Fruit fly (Drosophila melanogaster): ENCODE data around the gene CG31542.

CG31542 gene

dm6 chr3R:5361681-5362319 lies 7.5 kb upstream of the CG31542 start:
- TF ChIP-seq ss (GFP tag; optimal IDR thresholded peaks at IDR 0.05) (peak; percentile 84), fkh (GFP tag; optimal IDR thresholded peaks at IDR 0.05) (peak; percentile 42), svp (GFP tag) (peak; percentile 92), CG11902 (GFP tag; optimal IDR thresholded peaks at IDR 0.05) (peak; percentile 83), Eip75B (GFP tag; optimal IDR thresholded peaks at IDR 0.05) (peak; percentile 93), Eip78C (GFP tag) (peak; percentile 97), CG32006 (GFP tag; optimal IDR thresholded peaks at IDR 0.05) (peak; percentile 94), vri (GFP tag; optimal IDR thresholded peaks at IDR 0.05) (peak; percentile 92), Hr39 (GFP tag; optimal IDR thresholded peaks at IDR 0.05) (peak; percentile 94), CG3032 (tag; optimal IDR thresholded peaks at IDR 0.05) (peak; percentile 84), Eip93F (GFP tag; optimal IDR thresholded peaks at IDR 0.05) (peak; percentile 57), CG10631 (GFP tag; optimal IDR thresholded peaks at IDR 0.05) (peak; percentile 92), cyc (GFP tag; optimal IDR thresholded peaks at IDR 0.05) (peak; percentile 93), CG9139 (GFP tag; optimal IDR thresholded peaks at IDR 0.05) (peak; percentile 78), CG6792 (GFP tag; optimal IDR thresholded peaks at IDR 0.05) (peak; percentile 90), Ets96B (tag; optimal IDR thresholded peaks at IDR 0.05) (peak; percentile 93), Sox14 (GFP tag; optimal IDR thresholded peaks at IDR 0.05) (peak; percentile 95), Met (GFP tag; optimal IDR thresholded peaks at IDR 0.05) (peak; percentile 93), CG34406 (GFP tag; optimal IDR thresholded peaks at IDR 0.05) (peak; percentile 84), CG8632 (GFP tag; optimal IDR thresholded peaks at IDR 0.05) (peak; percentile 79), net (GFP tag; optimal IDR thresholded peaks at IDR 0.05) (peak; percentile 92), eg (GFP tag; IDR thresholded peaks at IDR 0.05) (peak; percentile 95), Blimp-1 (GFP tag; optimal IDR thresholded peaks at IDR 0.05) (peak; percentile 42), CG11762 (GFP tag; optimal IDR thresholded peaks at IDR 0.05; ENCODE audit: insufficient read depth) (peak; percentile 84), CG6163 (GFP tag; IDR thresholded peaks at IDR 0.05) (peak; percentile 97), CG1621 (tag; optimal IDR thresholded peaks at IDR 0.05) (peak; percentile 86), Sox15 (GFP tag; optimal IDR thresholded peaks at IDR 0.05) (peak; percentile 78), Gug (GFP tag; IDR thresholded peaks at IDR 0.05) (peak; percentile 87), Hr38 (GFP tag; optimal IDR thresholded peaks at IDR 0.05) (peak; percentile 56), CG11294 (GFP tag; IDR thresholded peaks at IDR 0.05) (peak; percentile 86), topi (GFP tag; optimal IDR thresholded peaks at IDR 0.05) (peak; percentile 92), Lpt (GFP tag; optimal IDR thresholded peaks at IDR 0.05) (peak; percentile 94), esn (GFP tag; optimal IDR thresholded peaks at IDR 0.05) (peak; percentile 94), Hr4 (GFP tag; optimal IDR thresholded peaks at IDR 0.05) (peak; percentile 96), spab (GFP tag; optimal IDR thresholded peaks at IDR 0.05) (peak; percentile 85), CG8119 (GFP tag; IDR thresholded peaks at IDR 0.05) (peak; percentile 95), Ets21C (GFP tag; optimal IDR thresholded peaks at IDR 0.05) (peak; percentile 85), CG31627 (GFP tag; optimal IDR thresholded peaks at IDR 0.05) (peak; percentile 90), CG6808 (GFP tag; optimal IDR thresholded peaks at IDR 0.05) (no peak), CG10669 (GFP tag; optimal IDR thresholded peaks at IDR 0.05) (peak; percentile 90), lz (GFP tag; optimal IDR thresholded peaks at IDR 0.05) (peak; percentile 90), CG6854 (GFP tag; optimal IDR thresholded peaks at IDR 0.05) (peak; percentile 51), achi (GFP tag; optimal IDR thresholded peaks at IDR 0.05) (peak; percentile 92), CG7368 (GFP tag; optimal IDR thresholded peaks at IDR 0.05) (peak; percentile 91), CG4318 (GFP tag; optimal IDR thresholded peaks at IDR 0.05) (peak; percentile 86), CG3919 (GFP tag; optimal IDR thresholded peaks at IDR 0.05) (peak; percentile 96), dsx (GFP tag; optimal IDR thresholded peaks at IDR 0.05; ENCODE audit: poor library complexity, severe bottlenecking) (peak; percentile 89), acj6 (GFP tag; optimal IDR thresholded peaks at IDR 0.05) (peak; percentile 92), salr (GFP tag; optimal IDR thresholded peaks at IDR 0.05) (peak; percentile 85 to 91), CG15336 (GFP tag; IDR thresholded peaks at IDR 0.05) (peak; percentile 95), Sox102F (GFP tag; optimal IDR thresholded peaks at IDR 0.05) (peak; percentile 91)

Data from whole organism, prepupa.